Worm (Caenorhabditis elegans) whole organism, L4 larva: ENCODE data around the gene R11G1.11.
A peak's percentile ranks its signal among the peaks of the same experiment; 100 is the strongest.

ENCODE experiments used
- D1046.2 ChIP-seq: fragments of 200-800 bp; sonication (Bioruptor generic); IDR thresholded peaks from 2 replicates; pipeline ENCODE4 v1.3.6; 2022; ENCODE audit warnings: missing genetic modification characterization, missing compliant biosample characterization
- F10B5.3 ChIP-seq: sonication (generic microtip); optimal IDR thresholded peaks from 2 replicates; lab custom pipeline; 2016; ENCODE audit warnings: mild to moderate bottlenecking, missing genetic modification characterization, missing compliant biosample characterization
- F26F4.8 ChIP-seq: fragments of 200-800 bp; sonication (Bioruptor generic); conservative IDR thresholded peaks from 2 replicates; pipeline ENCODE4 v1.3.6; 2022; ENCODE audit warnings: missing genetic modification characterization, missing compliant biosample characterization
- F37D6.2 ChIP-seq: sonication (generic microtip); optimal IDR thresholded peaks from 2 replicates; lab custom pipeline; 2016; ENCODE audit warnings: mild to moderate bottlenecking, missing genetic modification characterization, missing compliant biosample characterization
- T26A8.4 ChIP-seq: fragments of 200-800 bp; sonication (Bioruptor generic); IDR thresholded peaks from 2 replicates; pipeline ENCODE4 v1.3.6; 2022; ENCODE audit warnings: missing genetic modification characterization, missing compliant biosample characterization
- Y105C5A.15 ChIP-seq: fragments of 200-800 bp; sonication (Bioruptor generic); IDR thresholded peaks from 2 replicates; pipeline ENCODE4 v1.3.6; 2022; ENCODE audit warnings: missing genetic modification characterization, missing compliant biosample characterization
- Y75B8A.6 ChIP-seq: fragments of 200-800 bp; sonication (Bioruptor generic); IDR thresholded peaks from 2 replicates; pipeline ENCODE4 v1.3.6; 2022; ENCODE audit warnings: missing genetic modification reagents, missing genetic modification characterization, missing compliant biosample characterization
- arid-1 ChIP-seq: fragments of 200-800 bp; sonication (Bioruptor generic); conservative IDR thresholded peaks from 2 replicates; pipeline ENCODE4 v1.3.6; 2022; ENCODE audit warnings: missing genetic modification reagents, missing genetic modification characterization, missing compliant biosample characterization
- ceh-28 ChIP-seq: fragments of 150-350 bp; optimal IDR thresholded peaks from 2 replicates; lab custom pipeline; 2014; ENCODE audit warnings: missing biosample characterization, missing genetic modification reagents, missing genetic modification characterization
- ceh-44 ChIP-seq: fragments of 200-800 bp; sonication (Bioruptor generic); IDR thresholded peaks from 2 replicates; pipeline ENCODE4 v1.3.6; 2022; ENCODE audit warnings: missing genetic modification reagents, missing genetic modification characterization, missing compliant biosample characterization
- ceh-82 ChIP-seq: sonication (generic microtip); optimal IDR thresholded peaks from 2 replicates; lab custom pipeline; 2017; ENCODE audit warnings: missing biosample characterization, missing genetic modification characterization
- ces-1 ChIP-seq: fragments of 150-350 bp; sonication (generic microtip); optimal IDR thresholded peaks from 4 replicates; lab custom pipeline; 2014; ENCODE audit warnings: missing biosample characterization, missing genetic modification reagents, missing genetic modification characterization
- ctbp-1 ChIP-seq: fragments of 200-800 bp; sonication (Bioruptor generic); IDR thresholded peaks from 2 replicates; pipeline ENCODE4 v1.3.6; 2022; ENCODE audit warnings: missing genetic modification reagents, missing genetic modification characterization, missing compliant biosample characterization
- daf-16 ChIP-seq, 3 experiments: sonication (generic microtip); optimal IDR thresholded peaks; 2 replicates each; lab custom pipeline; 2016 to 2017; ENCODE audit warnings: missing genetic modification characterization in 3 of 3, missing genetic modification reagents in 3 of 3, mild to moderate bottlenecking in 2 of 3, missing compliant biosample characterization in 2 of 3, missing biosample characterization in 1 of 3, moderate library complexity in 1 of 3
- daf-19 ChIP-seq: fragments of 200-800 bp; sonication (Bioruptor generic); conservative IDR thresholded peaks from 2 replicates; pipeline ENCODE4 v1.3.6; 2022; ENCODE audit warnings: missing genetic modification characterization, missing compliant biosample characterization
- daf-8 ChIP-seq: fragments of 200-800 bp; sonication (Bioruptor generic); IDR thresholded peaks from 2 replicates; pipeline ENCODE4 v1.3.6; 2022; ENCODE audit warnings: missing genetic modification characterization, missing compliant biosample characterization
- dmd-8 ChIP-seq: fragments of 200-800 bp; sonication (Bioruptor generic); IDR thresholded peaks from 2 replicates; pipeline ENCODE4 v1.3.6; 2022; ENCODE audit warnings: missing genetic modification characterization, missing compliant biosample characterization
- dmd-9 ChIP-seq: fragments of 200-800 bp; sonication (Bioruptor generic); IDR thresholded peaks from 2 replicates; pipeline ENCODE4 v1.3.6; 2022; ENCODE audit warnings: missing genetic modification reagents, missing genetic modification characterization, missing compliant biosample characterization
- dve-1 ChIP-seq: sonication (generic microtip); optimal IDR thresholded peaks from 2 replicates; lab custom pipeline; 2017; ENCODE audit warnings: antibody characterized with exemption, mild to moderate bottlenecking, missing genetic modification characterization, missing compliant biosample characterization; ENCODE audit not compliant: insufficient read depth
- egl-27 ChIP-seq: sonication (generic microtip); optimal IDR thresholded peaks from 3 replicates; lab custom pipeline; 2017; ENCODE audit warnings: missing biosample characterization, missing genetic modification reagents, missing genetic modification characterization
- fkh-10 ChIP-seq: fragments of 150-350 bp; optimal IDR thresholded peaks from 2 replicates; lab custom pipeline; 2014; ENCODE audit warnings: missing biosample characterization, missing genetic modification reagents, missing genetic modification characterization
- fos-1 ChIP-seq: fragments of 150-350 bp; optimal IDR thresholded peaks from 2 replicates; lab custom pipeline; 2014; ENCODE audit warnings: missing biosample characterization, missing genetic modification characterization
- gei-8 ChIP-seq: fragments of 200-800 bp; sonication (Bioruptor generic); optimal IDR thresholded peaks from 2 replicates; lab custom pipeline; 2018; ENCODE audit warnings: mild to moderate bottlenecking, missing genetic modification characterization, missing compliant biosample characterization
- hlh-11 ChIP-seq: fragments of 200-800 bp; sonication (Bioruptor generic); optimal IDR thresholded peaks from 2 replicates; lab custom pipeline; 2018; ENCODE audit warnings: mild to moderate bottlenecking, missing genetic modification characterization, missing compliant biosample characterization
- hlh-30 ChIP-seq: sonication (generic microtip); optimal IDR thresholded peaks from 2 replicates; lab custom pipeline; 2017; ENCODE audit warnings: antibody characterized with exemption, mild to moderate bottlenecking, missing genetic modification characterization, missing compliant biosample characterization; ENCODE audit not compliant: insufficient read depth
- lim-7 ChIP-seq: fragments of 200-800 bp; sonication (Bioruptor generic); IDR thresholded peaks from 2 replicates; pipeline ENCODE4 v1.3.6; 2022; ENCODE audit warnings: missing genetic modification characterization, missing compliant biosample characterization
- lin-15B ChIP-seq: fragments of 150-350 bp; sonication (generic microtip); optimal IDR thresholded peaks from 3 replicates; lab custom pipeline; 2014; ENCODE audit warnings: missing biosample characterization, missing genetic modification characterization
- lin-29 ChIP-seq: fragments of 200-800 bp; sonication (Bioruptor generic); IDR thresholded peaks from 2 replicates; pipeline ENCODE4 v1.3.6; 2022; ENCODE audit warnings: missing genetic modification reagents, missing genetic modification characterization, missing compliant biosample characterization
- lin-38 ChIP-seq: fragments of 200-800 bp; sonication (Bioruptor generic); IDR thresholded peaks from 2 replicates; pipeline ENCODE4 v1.3.6; 2022; ENCODE audit warnings: missing genetic modification reagents, missing genetic modification characterization, missing compliant biosample characterization
- lir-3 ChIP-seq: sonication (generic microtip); optimal IDR thresholded peaks from 2 replicates; lab custom pipeline; 2016; ENCODE audit warnings: mild to moderate bottlenecking, missing genetic modification characterization, missing compliant biosample characterization
- lsy-2 ChIP-seq, 2 experiments: fragments of 150-350 bp in 1 of 2; sonication (generic microtip) in 1 of 2; optimal IDR thresholded peaks; 2 replicates each; lab custom pipeline; 2014 to 2017; ENCODE audit warnings: missing biosample characterization in 2 of 2, missing genetic modification characterization in 2 of 2
- mdl-1 ChIP-seq, 2 experiments: fragments of 150-350 bp in 1 of 2; sonication (generic microtip) in 1 of 2; optimal IDR thresholded peaks; 2 replicates each; lab custom pipeline; 2014 to 2017; ENCODE audit warnings: missing biosample characterization in 2 of 2, missing genetic modification characterization in 2 of 2
- mdt-29 ChIP-seq: fragments of 200-800 bp; sonication (Bioruptor generic); IDR thresholded peaks from 2 replicates; pipeline ENCODE4 v1.3.6; 2022; ENCODE audit warnings: missing genetic modification reagents, missing genetic modification characterization, missing compliant biosample characterization
- mep-1 ChIP-seq: fragments of 150-350 bp; sonication (generic microtip); optimal IDR thresholded peaks from 3 replicates; lab custom pipeline; 2014; ENCODE audit warnings: missing biosample characterization, missing genetic modification characterization
- mes-2 ChIP-seq: sonication (generic microtip); optimal IDR thresholded peaks from 2 replicates; lab custom pipeline; 2016; ENCODE audit warnings: missing genotype, mild to moderate bottlenecking, missing genetic modification characterization, missing compliant biosample characterization; ENCODE audit not compliant: poor library complexity, severe bottlenecking
- mxl-2 ChIP-seq: fragments of 200-800 bp; sonication (Bioruptor generic); conservative IDR thresholded peaks from 2 replicates; pipeline ENCODE4 v1.3.6; 2022; ENCODE audit warnings: missing genetic modification reagents, missing genetic modification characterization, missing compliant biosample characterization
- mxl-3 ChIP-seq: fragments of 200-800 bp; sonication (Bioruptor generic); optimal IDR thresholded peaks from 2 replicates; lab custom pipeline; 2018; ENCODE audit warnings: mild to moderate bottlenecking, missing genetic modification characterization, missing compliant biosample characterization
- nhr-28 ChIP-seq: fragments of 150-350 bp; optimal IDR thresholded peaks from 2 replicates; lab custom pipeline; 2014; ENCODE audit warnings: missing biosample characterization, missing genetic modification characterization
- nhr-41 ChIP-seq: fragments of 200-800 bp; sonication (Bioruptor generic); IDR thresholded peaks from 2 replicates; pipeline ENCODE4 v1.3.6; 2022; ENCODE audit warnings: missing genetic modification reagents, missing genetic modification characterization, missing compliant biosample characterization
- nhr-42 ChIP-seq: fragments of 200-800 bp; sonication (Bioruptor generic); IDR thresholded peaks from 2 replicates; pipeline ENCODE4 v1.3.6; 2022; ENCODE audit warnings: missing genetic modification characterization, missing compliant biosample characterization
- nhr-77 ChIP-seq: fragments of 150-350 bp; optimal IDR thresholded peaks from 2 replicates; lab custom pipeline; 2014; ENCODE audit warnings: missing biosample characterization, missing genetic modification characterization
- pha-4 ChIP-seq, 2 experiments: fragments of 150-350 bp in 1 of 2; fragments of 200-800 bp in 1 of 2; sonication (Bioruptor generic) in 1 of 2; IDR thresholded peaks in 1 of 2; optimal IDR thresholded peaks in 1 of 2; 2 replicates each; pipeline versions ENCODE4 v1.3.6 to Lab custom; 2014 to 2022; ENCODE audit warnings: missing genetic modification characterization in 2 of 2, missing genetic modification reagents in 2 of 2, missing biosample characterization in 1 of 2, missing compliant biosample characterization in 1 of 2
- php-3 ChIP-seq: fragments of 200-800 bp; sonication (Bioruptor generic); IDR thresholded peaks from 2 replicates; pipeline ENCODE4 v1.3.6; 2022; ENCODE audit warnings: missing genetic modification reagents, missing genetic modification characterization, missing compliant biosample characterization
- sdz-12 ChIP-seq: fragments of 200-800 bp; sonication (Bioruptor generic); optimal IDR thresholded peaks from 2 replicates; lab custom pipeline; 2018; ENCODE audit warnings: mild to moderate bottlenecking, missing genetic modification characterization, missing compliant biosample characterization
- tra-1 ChIP-seq: fragments of 200-800 bp; sonication (Bioruptor generic); IDR thresholded peaks from 2 replicates; pipeline ENCODE4 v1.3.6; 2022; ENCODE audit warnings: missing genetic modification reagents, missing genetic modification characterization, missing compliant biosample characterization
- vab-7 ChIP-seq: fragments of 200-800 bp; sonication (Bioruptor generic); IDR thresholded peaks from 2 replicates; pipeline ENCODE4 v1.3.6; 2022; ENCODE audit warnings: missing genetic modification reagents, missing genetic modification characterization, missing compliant biosample characterization
- zfp-2 ChIP-seq: sonication (generic microtip); optimal IDR thresholded peaks from 2 replicates; lab custom pipeline; 2016; ENCODE audit warnings: mild to moderate bottlenecking, missing genetic modification characterization, missing compliant biosample characterization
- zip-11 ChIP-seq: fragments of 200-800 bp; sonication (Bioruptor generic); IDR thresholded peaks from 2 replicates; pipeline ENCODE4 v1.3.6; 2022; ENCODE audit warnings: missing genetic modification characterization, missing compliant biosample characterization
- ztf-11 ChIP-seq: fragments of 150-350 bp; optimal IDR thresholded peaks from 2 replicates; lab custom pipeline; 2014; ENCODE audit warnings: missing biosample characterization, missing genetic modification characterization

Gene R11G1.11

DNA sequence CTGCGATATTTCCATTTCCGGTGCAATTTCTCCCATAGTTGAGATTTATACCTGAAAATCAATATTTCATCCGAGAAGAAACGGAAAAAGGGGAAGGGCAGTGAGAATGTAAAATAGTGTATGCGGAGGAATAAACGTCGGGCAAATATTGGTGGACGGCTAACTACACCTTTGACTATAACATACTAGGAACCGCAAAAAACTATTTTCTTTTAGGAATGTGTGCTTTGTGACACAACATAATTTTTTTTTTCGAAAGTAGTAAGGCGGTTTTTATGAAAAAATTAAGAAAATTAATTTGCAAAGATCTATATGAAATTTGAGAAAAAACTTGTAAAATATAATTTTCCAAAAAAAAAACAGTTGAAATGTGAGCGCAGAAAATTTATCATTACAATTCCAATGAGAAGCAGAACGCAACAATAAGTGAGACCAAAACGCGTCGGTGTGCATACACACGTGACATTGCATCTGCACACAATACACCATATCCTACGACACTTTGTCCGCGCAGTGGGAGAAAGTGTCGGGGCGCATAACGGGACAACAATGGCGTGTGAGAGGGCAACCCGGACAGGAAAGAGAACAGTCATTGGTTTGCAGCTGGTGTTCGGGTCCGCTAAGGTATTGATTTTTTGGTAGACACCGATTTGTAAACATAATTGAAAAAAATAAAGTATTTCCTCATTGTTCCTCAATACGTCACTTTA is 4.5 kb upstream of the R11G1.11 start, which contains the start of the genes sax-1 and R11G1.2:
Gene sax-1 (minus strand): TSS at position 51 of the 710 bp plus-strand sequence.
Gene R11G1.2 (plus strand): TSS at position 515 of the 710 bp plus-strand sequence.
- TF ChIP-seq ceh-82 (tag; lab: Kevin White, UChicago) = no peak
- peak; percentile 97 for TF ChIP-seq hlh-30 (tag; lab: Kevin White, UChicago)
- no peak for TF ChIP-seq lin-15B (tag; lab: Kevin White, UChicago)
- no peak for TF ChIP-seq vab-7 (GFP tag; lab: Robert Waterston, UW)
- TF ChIP-seq D1046.2 (GFP tag; lab: Robert Waterston, UW) = no peak
- no peak for TF ChIP-seq mxl-2 (GFP tag; lab: Robert Waterston, UW)
- no peak for TF ChIP-seq fkh-10 (GFP tag; lab: Kevin White, UChicago)
- no peak for TF ChIP-seq F10B5.3 (tag; lab: Kevin White, UChicago)
- TF ChIP-seq lin-29 (GFP tag; lab: Robert Waterston, UW) = no peak
- TF ChIP-seq sdz-12 (GFP tag; lab: Kevin White, UChicago) = no peak
- no peak for TF ChIP-seq zfp-2 (tag; lab: Kevin White, UChicago)
- TF ChIP-seq ces-1 = no peak
- TF ChIP-seq nhr-41 (GFP tag; lab: Robert Waterston, UW) = no peak
- TF ChIP-seq zip-11 (GFP tag; lab: Robert Waterston, UW) = no peak
- no peak for TF ChIP-seq Y75B8A.6 (GFP tag; lab: Robert Waterston, UW)
- TF ChIP-seq Y105C5A.15 (GFP tag; lab: Robert Waterston, UW) = no peak
- TF ChIP-seq ztf-11 = no peak
- no peak for TF ChIP-seq fos-1 (tag; lab: Kevin White, UChicago)
- TF ChIP-seq mxl-3 = peak; percentile 40
- no peak for TF ChIP-seq pha-4 (GFP tag; IDR thresholded peaks at IDR 0.05; lab: Robert Waterston, UW)
- no peak for TF ChIP-seq pha-4 (tag; optimal IDR thresholded peaks at IDR 0.05; lab: Kevin White, UChicago)
- TF ChIP-seq lir-3 = no peak
- TF ChIP-seq gei-8 = no peak
- peak; percentile 77 for TF ChIP-seq mep-1 (tag; lab: Kevin White, UChicago)
- TF ChIP-seq php-3 (GFP tag; lab: Robert Waterston, UW) = no peak
- no peak for TF ChIP-seq lin-38 (GFP tag; lab: Robert Waterston, UW)
- TF ChIP-seq egl-27 (tag; lab: Kevin White, UChicago) = no peak
- TF ChIP-seq daf-8 (GFP tag; lab: Robert Waterston, UW) = no peak
- no peak for TF ChIP-seq nhr-77
- TF ChIP-seq daf-19 (GFP tag; lab: Robert Waterston, UW) = no peak
- TF ChIP-seq nhr-42 (GFP tag; lab: Robert Waterston, UW) = no peak
- TF ChIP-seq hlh-11 (tag; lab: Kevin White, UChicago) = peak; percentile 69
- TF ChIP-seq mes-2 = peak; percentile 73
- peak; percentile 41 for TF ChIP-seq nhr-28 (tag; lab: Kevin White, UChicago)
- peak in 1 of 2 experiments; percentile 70 for TF ChIP-seq lsy-2 (tag; optimal IDR thresholded peaks at IDR 0.05; lab: Kevin White, UChicago)
- no peak for TF ChIP-seq F26F4.8 (GFP tag; lab: Robert Waterston, UW)
- no peak for TF ChIP-seq tra-1 (GFP tag; lab: Robert Waterston, UW)
- no peak for TF ChIP-seq dmd-8 (GFP tag; lab: Robert Waterston, UW)
- TF ChIP-seq dve-1 (tag; lab: Kevin White, UChicago) = peak; percentile 56
- peak; percentile 33 to 88 for TF ChIP-seq mdl-1 (tag; optimal IDR thresholded peaks at IDR 0.05; lab: Kevin White, UChicago)
- TF ChIP-seq ceh-44 = no peak
- no peak for TF ChIP-seq lim-7 (GFP tag; lab: Robert Waterston, UW)
- TF ChIP-seq T26A8.4 (GFP tag; lab: Robert Waterston, UW) = peak; percentile 43; the same call in 1 of the 2 replicates
- TF ChIP-seq ceh-28 = no peak
- no peak for TF ChIP-seq arid-1 (GFP tag; lab: Robert Waterston, UW)
- no peak for TF ChIP-seq mdt-29 (GFP tag; lab: Robert Waterston, UW)
- no peak for TF ChIP-seq F37D6.2 (tag; lab: Kevin White, UChicago)
- TF ChIP-seq dmd-9 (GFP tag; lab: Robert Waterston, UW) = no peak
- no peak for TF ChIP-seq ctbp-1 (GFP tag; lab: Robert Waterston, UW)
- no peak for TF ChIP-seq daf-16 (GFP tag; optimal IDR thresholded peaks at IDR 0.05; lab: Kevin White, UChicago)
- no peak for TF ChIP-seq daf-16 (tag; optimal IDR thresholded peaks at IDR 0.05; lab: Kevin White, UChicago)
